Worm (Caenorhabditis elegans): Measurements from ENCODE around the gene clk-1.

- no peak for TF ChIP-seq unc-86 (tag; optimal IDR thresholded peaks at IDR 0.05)
- TF ChIP-seq nfya-1 (tag; optimal IDR thresholded peaks at IDR 0.05): no peak
- TF ChIP-seq ceh-48 (tag; optimal IDR thresholded peaks at IDR 0.05): no peak
- TF ChIP-seq syd-9 (tag; optimal IDR thresholded peaks at IDR 0.05): no peak
- TF ChIP-seq nhr-11 (tag; optimal IDR thresholded peaks at IDR 0.05): no peak
- no peak for TF ChIP-seq ama-1 (optimal IDR thresholded peaks at IDR 0.05)
- TF ChIP-seq C38D4.7 (GFP tag; optimal IDR thresholded peaks at IDR 0.05): no peak
Observed at ce11 chrIII:5241854-5242253, 35.8 kb upstream of the clk-1 start.
